Fruit fly (Drosophila melanogaster): ENCODE measurements around the gene mus302.
A peak's percentile ranks its signal among the peaks of the same experiment; 100 is the strongest.

The mus302 gene

DNA sequence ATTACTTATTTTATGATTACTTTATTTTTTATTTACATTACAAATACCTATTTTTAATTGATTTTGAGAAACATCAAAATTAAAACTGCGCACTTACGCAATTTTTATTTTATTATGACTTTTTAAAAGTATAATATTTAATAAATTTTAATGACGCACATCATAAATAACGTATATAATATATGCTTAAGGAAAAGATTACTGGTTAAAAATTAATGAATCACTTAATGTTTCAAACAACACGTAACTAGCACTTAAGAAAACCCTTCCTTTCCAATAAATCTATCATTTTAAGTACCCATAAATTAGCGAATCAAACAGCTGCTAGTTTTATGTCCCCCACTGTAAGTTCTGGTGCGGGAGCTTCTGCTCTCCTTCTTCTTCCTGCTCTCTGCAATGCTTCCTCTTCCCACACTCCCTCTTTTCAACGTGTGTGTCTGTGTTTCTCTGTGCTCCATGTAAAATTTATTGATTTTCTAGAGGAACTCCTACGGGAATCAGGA is 27.3 kb upstream of the mus302 start:
- TF ChIP-seq Eip78C (GFP tag): peak; percentile 93
- no peak for TF ChIP-seq svp (GFP tag)
- peak; percentile 95 for TF ChIP-seq CG6808 (GFP tag; optimal IDR thresholded peaks at IDR 0.05)
- TF ChIP-seq CG3032 (tag; optimal IDR thresholded peaks at IDR 0.05): peak; percentile 93
- no peak for TF ChIP-seq fkh (GFP tag; optimal IDR thresholded peaks at IDR 0.05)
- peak; percentile 80 for TF ChIP-seq net (GFP tag; optimal IDR thresholded peaks at IDR 0.05)
- TF ChIP-seq CG6163 (GFP tag; IDR thresholded peaks at IDR 0.05): peak; percentile 66; the same call in 1 of the 3 replicates
- TF ChIP-seq CG6792 (GFP tag; optimal IDR thresholded peaks at IDR 0.05): peak; percentile 73
- TF ChIP-seq CG32006 (GFP tag; optimal IDR thresholded peaks at IDR 0.05): peak; percentile 94
- TF ChIP-seq CG7368 (GFP tag; optimal IDR thresholded peaks at IDR 0.05): peak; percentile 36
- peak; percentile 70 for TF ChIP-seq Lpt (GFP tag; optimal IDR thresholded peaks at IDR 0.05)
- peak; percentile 64 for TF ChIP-seq Sox15 (GFP tag; optimal IDR thresholded peaks at IDR 0.05)
- TF ChIP-seq Sox14 (GFP tag; optimal IDR thresholded peaks at IDR 0.05): peak; percentile 37
- TF ChIP-seq lz (GFP tag; optimal IDR thresholded peaks at IDR 0.05): peak; percentile 55
- peak; percentile 8 for TF ChIP-seq vri (GFP tag; optimal IDR thresholded peaks at IDR 0.05)
- TF ChIP-seq OdsH (GFP tag; optimal IDR thresholded peaks at IDR 0.05): peak; percentile 84
- peak; percentile 84 for TF ChIP-seq CG34406 (GFP tag; optimal IDR thresholded peaks at IDR 0.05)
- no peak for TF ChIP-seq Hr38 (GFP tag; optimal IDR thresholded peaks at IDR 0.05)
- TF ChIP-seq CG9139 (GFP tag; optimal IDR thresholded peaks at IDR 0.05): peak; percentile 72
- TF ChIP-seq achi (GFP tag; optimal IDR thresholded peaks at IDR 0.05): peak; percentile 82
- TF ChIP-seq CG16779 (tag; optimal IDR thresholded peaks at IDR 0.05): peak; percentile 84
- TF ChIP-seq ss (GFP tag; optimal IDR thresholded peaks at IDR 0.05): peak; percentile 84 to 91
- TF ChIP-seq Sox102F (GFP tag; optimal IDR thresholded peaks at IDR 0.05): peak; percentile 46
- TF ChIP-seq Hr39 (GFP tag; optimal IDR thresholded peaks at IDR 0.05): peak; percentile 54
- TF ChIP-seq Met (GFP tag; optimal IDR thresholded peaks at IDR 0.05): peak; percentile 68
- TF ChIP-seq CG11294 (GFP tag; IDR thresholded peaks at IDR 0.05): peak; percentile 49
- TF ChIP-seq CG8632 (GFP tag; optimal IDR thresholded peaks at IDR 0.05): peak; percentile 85
- TF ChIP-seq CG11762 (GFP tag; optimal IDR thresholded peaks at IDR 0.05; ENCODE audit: insufficient read depth): peak; percentile 59
- peak; percentile 93 for TF ChIP-seq spab (GFP tag; optimal IDR thresholded peaks at IDR 0.05)
- TF ChIP-seq dsx (GFP tag; optimal IDR thresholded peaks at IDR 0.05; ENCODE audit: poor library complexity, severe bottlenecking): peak; percentile 82
- TF ChIP-seq dac (GFP tag; optimal IDR thresholded peaks at IDR 0.05): peak; percentile 38
- TF ChIP-seq Blimp-1 (GFP tag; optimal IDR thresholded peaks at IDR 0.05): peak; percentile 32
- peak; percentile 76 for TF ChIP-seq CG10669 (GFP tag; optimal IDR thresholded peaks at IDR 0.05)
- TF ChIP-seq fd59A (GFP tag; optimal IDR thresholded peaks at IDR 0.05): peak; percentile 93
- peak; percentile 54 for TF ChIP-seq cyc (GFP tag; optimal IDR thresholded peaks at IDR 0.05)
- 0 out of 2 replicates have a peak, but pooled peaks have one; percentile 22 for TF ChIP-seq Gug (GFP tag; IDR thresholded peaks at IDR 0.05)
- peak; percentile 65 for TF ChIP-seq CG8319 (GFP tag; optimal IDR thresholded peaks at IDR 0.05)
- peak; percentile 59 for TF ChIP-seq Smox (GFP tag; optimal IDR thresholded peaks at IDR 0.05)
- TF ChIP-seq Hr4 (GFP tag; optimal IDR thresholded peaks at IDR 0.05): peak; percentile 66
- peak; percentile 66 for TF ChIP-seq pdm3 (GFP tag; optimal IDR thresholded peaks at IDR 0.05)
- TF ChIP-seq CG1621 (tag; optimal IDR thresholded peaks at IDR 0.05): peak; percentile 53
- peak; percentile 25 to 92 for TF ChIP-seq salr (GFP tag; optimal IDR thresholded peaks at IDR 0.05)
- TF ChIP-seq CG6276 (GFP tag; optimal IDR thresholded peaks at IDR 0.05): peak; percentile 83
- TF ChIP-seq Eip93F (GFP tag; optimal IDR thresholded peaks at IDR 0.05): no peak
- TF ChIP-seq CG8119 (GFP tag; IDR thresholded peaks at IDR 0.05): peak; percentile 84
- peak; percentile 7 for TF ChIP-seq Eip75B (GFP tag; optimal IDR thresholded peaks at IDR 0.05)
- TF ChIP-seq CG10631 (GFP tag; optimal IDR thresholded peaks at IDR 0.05): peak; percentile 89
- peak; percentile 60 for TF ChIP-seq CG11902 (GFP tag; optimal IDR thresholded peaks at IDR 0.05)
- TF ChIP-seq CG31627 (GFP tag; optimal IDR thresholded peaks at IDR 0.05): peak; percentile 57
- TF ChIP-seq acj6 (GFP tag; optimal IDR thresholded peaks at IDR 0.05): peak; percentile 87
- peak; percentile 64; the same call in 2 of the 3 replicates for TF ChIP-seq eg (GFP tag; IDR thresholded peaks at IDR 0.05)

All from whole organism, prepupa.